Fruit fly (Drosophila melanogaster): ENCODE results near the gene Nost.

DNA sequence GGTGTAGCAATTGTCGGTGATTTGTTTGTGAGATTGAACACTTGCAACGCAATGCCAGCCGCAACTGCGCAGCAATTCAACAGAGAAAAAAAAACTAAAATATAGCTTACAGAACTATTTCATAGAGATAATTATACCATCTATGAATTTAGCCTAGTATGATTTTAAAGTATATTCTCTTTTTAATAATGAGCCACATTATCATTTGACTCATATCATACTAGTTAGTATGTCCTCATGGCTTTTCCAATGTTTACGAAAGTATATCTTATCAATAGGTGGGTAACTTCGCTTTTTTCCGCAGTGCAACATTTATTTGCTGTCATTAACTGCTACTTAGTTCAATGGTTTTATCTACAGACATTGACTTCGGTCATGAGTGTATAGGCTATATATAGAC is 8.8 kb downstream of the Nost start:
- no peak for TF ChIP-seq rgr (GFP tag; optimal IDR thresholded peaks at IDR 0.05)
- no peak for TF ChIP-seq CG32264 (GFP tag; optimal IDR thresholded peaks at IDR 0.05)
- no peak for TF ChIP-seq pan (optimal IDR thresholded peaks at IDR 0.05)
- no peak for TF ChIP-seq lola (GFP tag; optimal IDR thresholded peaks at IDR 0.05)
- TF ChIP-seq usp (GFP tag; optimal IDR thresholded peaks at IDR 0.05) = no peak
- TF ChIP-seq Hr78 (GFP tag; optimal IDR thresholded peaks at IDR 0.05) = no peak
- TF ChIP-seq OdsH (GFP tag; optimal IDR thresholded peaks at IDR 0.05) = no peak
- no peak for TF ChIP-seq ey (GFP tag; optimal IDR thresholded peaks at IDR 0.05)
- no peak for TF ChIP-seq psq (GFP tag; optimal IDR thresholded peaks at IDR 0.05)
- no peak for TF ChIP-seq foxo (GFP tag; optimal IDR thresholded peaks at IDR 0.05)
- TF ChIP-seq Mio (GFP tag; optimal IDR thresholded peaks at IDR 0.05) = no peak

Data from whole organism, wandering third instar larva.